Fruit fly (Drosophila melanogaster) whole organism, prepupa: ENCODE results near the gene CG2964.

Experiments used
- CG1621 ChIP-seq: fragments of 200-800 bp; sonication (Bioruptor generic); optimal IDR thresholded peaks from 3 replicates; lab custom pipeline; 2018; ENCODE audit warnings: missing biosample characterization, mild to moderate bottlenecking, missing genetic modification characterization
- Hr39 ChIP-seq: fragments of 200-800 bp; sonication (Bioruptor generic); optimal IDR thresholded peaks from 2 replicates; lab custom pipeline; 2016; ENCODE audit warnings: missing biosample characterization, missing genetic modification characterization
- Lpt ChIP-seq: fragments of 200-800 bp; sonication (Bioruptor generic); optimal IDR thresholded peaks from 3 replicates; lab custom pipeline; 2016; ENCODE audit warnings: missing biosample characterization, missing genetic modification characterization
- dac ChIP-seq: fragments of 200-800 bp; sonication (Bioruptor generic); optimal IDR thresholded peaks from 2 replicates; lab custom pipeline; 2017; ENCODE audit warnings: missing biosample characterization, mild to moderate bottlenecking, missing genetic modification characterization
- net ChIP-seq: fragments of 200-800 bp; sonication (Bioruptor generic); optimal IDR thresholded peaks from 3 replicates; lab custom pipeline; 2016; ENCODE audit warnings: missing biosample characterization, missing genetic modification characterization

DNA sequence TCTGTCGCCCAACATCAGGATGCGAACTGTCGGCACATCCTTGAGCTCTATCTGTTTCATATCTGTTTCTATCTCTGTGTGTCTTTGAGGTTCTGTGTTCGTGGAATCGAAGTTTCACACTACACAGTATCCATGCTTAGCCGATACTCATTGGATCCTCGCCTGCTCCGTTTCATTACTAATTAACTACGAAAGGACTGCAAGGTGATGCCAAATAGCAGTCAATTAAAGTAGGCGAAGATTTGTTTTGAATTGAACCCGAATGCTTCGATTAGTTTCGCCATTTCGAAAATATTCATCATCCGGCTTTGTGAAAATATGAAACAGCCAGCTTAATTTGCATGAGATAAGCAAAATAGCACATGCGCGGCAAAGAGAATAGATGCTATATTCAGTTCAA lies 40.6 kb upstream of the CG2964 start, which contains the start of gene CG15399:
- TF ChIP-seq Lpt (GFP tag; lab: Kevin White, UChicago) (no peak), Hr39 (no peak), CG1621 (tag; lab: Kevin White, UChicago) (no peak), net (GFP tag; lab: Kevin White, UChicago) (no peak), dac (GFP tag; lab: Kevin White, UChicago) (no peak)
